Worm (Caenorhabditis elegans) whole organism, L4 larva: Measurements from ENCODE around the gene K09A9.8.

Source experiments
- F37D6.2 ChIP-seq: sonication (generic microtip); optimal IDR thresholded peaks from 2 replicates; lab custom pipeline; 2016; ENCODE audit warnings: mild to moderate bottlenecking, missing genetic modification characterization, missing compliant biosample characterization
- F44E2.7 ChIP-seq: fragments of 200-800 bp; sonication (Bioruptor generic); IDR thresholded peaks from 2 replicates; pipeline ENCODE4 v2.1.2; 2022; ENCODE audit warnings: missing genetic modification characterization, missing compliant biosample characterization
- F49E8.2 ChIP-seq: sonication (generic microtip); optimal IDR thresholded peaks from 2 replicates; lab custom pipeline; 2016; ENCODE audit warnings: missing compliant biosample characterization, mild to moderate bottlenecking, missing genetic modification characterization, borderline replicate concordance
- T20F7.1 ChIP-seq: fragments of 200-800 bp; sonication (Bioruptor generic); optimal IDR thresholded peaks from 2 replicates; lab custom pipeline; 2018; ENCODE audit warnings: mild to moderate bottlenecking, missing genetic modification characterization, missing compliant biosample characterization
- T26A8.4 ChIP-seq: fragments of 200-800 bp; sonication (Bioruptor generic); IDR thresholded peaks from 2 replicates; pipeline ENCODE4 v1.3.6; 2022; ENCODE audit warnings: missing genetic modification characterization, missing compliant biosample characterization
- Y105C5A.15 ChIP-seq: fragments of 200-800 bp; sonication (Bioruptor generic); IDR thresholded peaks from 2 replicates; pipeline ENCODE4 v1.3.6; 2022; ENCODE audit warnings: missing genetic modification characterization, missing compliant biosample characterization
- Y48G9A.11 ChIP-seq: fragments of 200-800 bp; sonication (Bioruptor generic); IDR thresholded peaks from 2 replicates; pipeline ENCODE4 v1.3.6; 2022; ENCODE audit warnings: missing genetic modification reagents, missing genetic modification characterization, missing compliant biosample characterization
- ZK337.2 ChIP-seq: fragments of 200-800 bp; sonication (Bioruptor generic); IDR thresholded peaks from 2 replicates; pipeline ENCODE4 v1.3.6; 2022; ENCODE audit warnings: missing genetic modification reagents, missing genetic modification characterization, missing compliant biosample characterization
- ZK546.5 ChIP-seq, 2 experiments: sonication (generic microtip); optimal IDR thresholded peaks; 2 replicates each; lab custom pipeline; 2017; ENCODE audit warnings: missing biosample characterization in 2 of 2, missing genetic modification characterization in 2 of 2
- aha-1 ChIP-seq: fragments of 150-350 bp; peaks from one replicate; lab custom pipeline; 2014; ENCODE audit warnings: missing biosample characterization, missing genetic modification characterization
- ceh-62 ChIP-seq: sonication (generic microtip); optimal IDR thresholded peaks from 2 replicates; lab custom pipeline; 2017; ENCODE audit warnings: missing biosample characterization, missing genetic modification characterization
- cey-2 ChIP-seq: sonication (generic microtip); optimal IDR thresholded peaks from 3 replicates; lab custom pipeline; 2017; ENCODE audit warnings: missing genetic modification characterization, mild to moderate bottlenecking, missing compliant biosample characterization, antibody characterized with exemption, borderline replicate concordance; ENCODE audit not compliant: insufficient read depth
- daf-16 ChIP-seq, 3 experiments: sonication (generic microtip); optimal IDR thresholded peaks; 2 replicates each; lab custom pipeline; 2016 to 2017; ENCODE audit warnings: missing genetic modification characterization in 3 of 3, missing genetic modification reagents in 3 of 3, mild to moderate bottlenecking in 2 of 3, missing compliant biosample characterization in 2 of 3, missing biosample characterization in 1 of 3, moderate library complexity in 1 of 3
- daf-19 ChIP-seq: fragments of 200-800 bp; sonication (Bioruptor generic); conservative IDR thresholded peaks from 2 replicates; pipeline ENCODE4 v1.3.6; 2022; ENCODE audit warnings: missing genetic modification characterization, missing compliant biosample characterization
- dmd-6 ChIP-seq: fragments of 200-800 bp; sonication (Bioruptor generic); IDR thresholded peaks from 2 replicates; pipeline ENCODE4 v1.3.6; 2022; ENCODE audit warnings: missing genetic modification reagents, missing genetic modification characterization, missing compliant biosample characterization
- dve-1 ChIP-seq: sonication (generic microtip); optimal IDR thresholded peaks from 2 replicates; lab custom pipeline; 2017; ENCODE audit warnings: antibody characterized with exemption, mild to moderate bottlenecking, missing genetic modification characterization, missing compliant biosample characterization; ENCODE audit not compliant: insufficient read depth
- fkh-10 ChIP-seq: fragments of 150-350 bp; optimal IDR thresholded peaks from 2 replicates; lab custom pipeline; 2014; ENCODE audit warnings: missing biosample characterization, missing genetic modification reagents, missing genetic modification characterization
- hlh-11 ChIP-seq: fragments of 200-800 bp; sonication (Bioruptor generic); optimal IDR thresholded peaks from 2 replicates; lab custom pipeline; 2018; ENCODE audit warnings: mild to moderate bottlenecking, missing genetic modification characterization, missing compliant biosample characterization
- hmg-1.1 ChIP-seq: fragments of 200-800 bp; sonication (Bioruptor generic); IDR thresholded peaks from 2 replicates; pipeline ENCODE4 v1.3.6; 2022; ENCODE audit warnings: missing genetic modification reagents, missing genetic modification characterization, missing compliant biosample characterization
- jun-1 ChIP-seq: fragments of 150-350 bp; optimal IDR thresholded peaks from 2 replicates; lab custom pipeline; 2014; ENCODE audit warnings: missing biosample characterization, missing genetic modification reagents, missing genetic modification characterization
- madf-5 ChIP-seq, 2 experiments: fragments of 200-800 bp; sonication (Bioruptor generic); IDR thresholded peaks; 2 replicates each; pipeline ENCODE4 v1.3.6; 2022; ENCODE audit warnings: missing compliant biosample characterization in 2 of 2, missing genetic modification characterization in 2 of 2
- mdl-1 ChIP-seq, 2 experiments: fragments of 150-350 bp in 1 of 2; sonication (generic microtip) in 1 of 2; optimal IDR thresholded peaks; 2 replicates each; lab custom pipeline; 2014 to 2017; ENCODE audit warnings: missing biosample characterization in 2 of 2, missing genetic modification characterization in 2 of 2
- mxl-3 ChIP-seq: fragments of 200-800 bp; sonication (Bioruptor generic); optimal IDR thresholded peaks from 2 replicates; lab custom pipeline; 2018; ENCODE audit warnings: mild to moderate bottlenecking, missing genetic modification characterization, missing compliant biosample characterization
- nhr-102 ChIP-seq: sonication (generic microtip); optimal IDR thresholded peaks from 2 replicates; lab custom pipeline; 2016; ENCODE audit warnings: mild to moderate bottlenecking, missing genetic modification characterization, moderate library complexity, missing compliant biosample characterization
- nhr-28 ChIP-seq: fragments of 150-350 bp; optimal IDR thresholded peaks from 2 replicates; lab custom pipeline; 2014; ENCODE audit warnings: missing biosample characterization, missing genetic modification characterization
- nhr-41 ChIP-seq: fragments of 200-800 bp; sonication (Bioruptor generic); IDR thresholded peaks from 2 replicates; pipeline ENCODE4 v1.3.6; 2022; ENCODE audit warnings: missing genetic modification reagents, missing genetic modification characterization, missing compliant biosample characterization
- nhr-42 ChIP-seq: fragments of 200-800 bp; sonication (Bioruptor generic); IDR thresholded peaks from 2 replicates; pipeline ENCODE4 v1.3.6; 2022; ENCODE audit warnings: missing genetic modification characterization, missing compliant biosample characterization
- nhr-48 ChIP-seq: sonication (generic microtip); optimal IDR thresholded peaks from 2 replicates; lab custom pipeline; 2016; ENCODE audit warnings: mild to moderate bottlenecking, missing genetic modification characterization, missing compliant biosample characterization
- php-3 ChIP-seq: fragments of 200-800 bp; sonication (Bioruptor generic); IDR thresholded peaks from 2 replicates; pipeline ENCODE4 v1.3.6; 2022; ENCODE audit warnings: missing genetic modification reagents, missing genetic modification characterization, missing compliant biosample characterization
- pqm-1 ChIP-seq: sonication (generic microtip); optimal IDR thresholded peaks from 2 replicates; lab custom pipeline; 2017; ENCODE audit warnings: missing biosample characterization, missing genetic modification characterization
- rbr-2 ChIP-seq: sonication (generic microtip); optimal IDR thresholded peaks from 2 replicates; lab custom pipeline; 2016; ENCODE audit warnings: missing genotype, missing genetic modification characterization, missing compliant biosample characterization
- saeg-2 ChIP-seq: fragments of 200-800 bp; sonication (Bioruptor generic); IDR thresholded peaks from 2 replicates; pipeline ENCODE4 v1.3.6; 2022; ENCODE audit warnings: missing genetic modification reagents, missing genetic modification characterization, missing compliant biosample characterization
- sdz-12 ChIP-seq: fragments of 200-800 bp; sonication (Bioruptor generic); optimal IDR thresholded peaks from 2 replicates; lab custom pipeline; 2018; ENCODE audit warnings: mild to moderate bottlenecking, missing genetic modification characterization, missing compliant biosample characterization
- snpc-1.2 ChIP-seq: fragments of 200-800 bp; sonication (Bioruptor generic); IDR thresholded peaks from 2 replicates; pipeline ENCODE4 v1.3.6; 2022; ENCODE audit warnings: missing genetic modification reagents, missing genetic modification characterization, missing compliant biosample characterization
- spr-3 ChIP-seq: fragments of 200-800 bp; sonication (Bioruptor generic); optimal IDR thresholded peaks from 2 replicates; lab custom pipeline; 2018; ENCODE audit warnings: mild to moderate bottlenecking, missing genetic modification characterization, missing compliant biosample characterization
- tra-1 ChIP-seq: fragments of 200-800 bp; sonication (Bioruptor generic); IDR thresholded peaks from 2 replicates; pipeline ENCODE4 v1.3.6; 2022; ENCODE audit warnings: missing genetic modification reagents, missing genetic modification characterization, missing compliant biosample characterization
- unc-62 ChIP-seq, 3 experiments: fragments of 150-350 bp in 1 of 3; sonication (generic microtip); optimal IDR thresholded peaks in 2 of 3; peaks in 1 of 3; 1 replicate in 1 of 3; 2 replicates in 2 of 3; lab custom pipeline; 2014 to 2017; ENCODE audit warnings: missing biosample characterization in 3 of 3, missing genetic modification characterization in 3 of 3, missing genetic modification reagents in 3 of 3, missing genotype in 1 of 3
- ztf-11 ChIP-seq: fragments of 150-350 bp; optimal IDR thresholded peaks from 2 replicates; lab custom pipeline; 2014; ENCODE audit warnings: missing biosample characterization, missing genetic modification characterization

K09A9.8 gene

DNA sequence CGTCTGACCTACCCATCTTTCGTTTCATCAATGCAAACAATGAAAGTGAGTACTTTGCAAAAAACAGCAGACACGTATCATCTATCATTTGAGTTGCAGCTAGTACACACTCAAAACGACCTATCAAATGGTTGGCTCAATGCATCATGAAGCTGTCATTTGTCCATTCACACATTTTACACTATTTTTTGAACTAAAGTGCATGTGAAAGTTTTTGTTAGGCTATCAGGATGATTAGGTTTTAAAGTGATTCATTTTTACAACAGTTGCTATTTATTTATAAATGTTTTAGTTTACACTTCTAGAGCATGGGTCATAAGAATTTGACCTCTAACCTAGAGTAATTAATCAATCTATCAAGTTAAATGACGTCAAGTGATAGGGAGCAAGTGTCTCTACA, 2.9 kb upstream of the K09A9.8 start:
- TF ChIP-seq daf-16 (GFP tag; optimal IDR thresholded peaks at IDR 0.05; lab: Kevin White, UChicago) (peak in 1 of 2 experiments; percentile 78), daf-16 (tag; optimal IDR thresholded peaks at IDR 0.05; lab: Kevin White, UChicago) (no peak), sdz-12 (no peak), F37D6.2 (tag; lab: Kevin White, UChicago) (no peak), dmd-6 (GFP tag; lab: Robert Waterston, UW) (0 out of 2 replicates have a peak, but pooled peaks have one; percentile 19), T26A8.4 (GFP tag; lab: Robert Waterston, UW) (no peak), unc-62 (GFP tag; optimal IDR thresholded peaks at IDR 0.05 in 1 of 2; lab: Kevin White, UChicago) (peak in 1 of 2 experiments; percentile 70), unc-62 (tag; optimal IDR thresholded peaks at IDR 0.05; lab: Kevin White, UChicago) (no peak)

ce11 chrX:15598661-15599384, 1.8 kb upstream of the K09A9.8 start:
- TF ChIP-seq nhr-41 (GFP tag; lab: Robert Waterston, UW) (no peak), jun-1 (tag; lab: Kevin White, UChicago) (no peak), nhr-42 (GFP tag; lab: Robert Waterston, UW) (no peak), mxl-3 (peak; percentile 14), nhr-102 (no peak), nhr-48 (tag; lab: Kevin White, UChicago) (peak; percentile 27), fkh-10 (no peak), nhr-28 (tag; lab: Kevin White, UChicago) (peak; percentile 80), ZK546.5 (tag; optimal IDR thresholded peaks at IDR 0.05; lab: Kevin White, UChicago) (no peak), daf-19 (GFP tag; lab: Robert Waterston, UW) (no peak), madf-5 (GFP tag; IDR thresholded peaks at IDR 0.05; lab: Robert Waterston, UW) (no peak), cey-2 (no peak), F37D6.2 (tag; lab: Kevin White, UChicago) (no peak), rbr-2 (tag; lab: Kevin White, UChicago) (no peak), ztf-11 (no peak), dve-1 (peak; percentile 42), T20F7.1 (GFP tag; lab: Kevin White, UChicago) (peak; percentile 27), daf-16 (GFP tag; optimal IDR thresholded peaks at IDR 0.05; lab: Kevin White, UChicago) (no peak), daf-16 (tag; optimal IDR thresholded peaks at IDR 0.05; lab: Kevin White, UChicago) (peak; percentile 31), hmg-1.1 (no peak), spr-3 (no peak), F44E2.7 (GFP tag; lab: Robert Waterston, UW) (no peak), pqm-1 (tag; lab: Kevin White, UChicago) (peak; percentile 74), aha-1 (tag; lab: Kevin White, UChicago) (peak; percentile 87), php-3 (peak; percentile 62; the same call in 1 of the 2 replicates), tra-1 (GFP tag; lab: Robert Waterston, UW) (peak; percentile 94), Y48G9A.11 (no peak), Y105C5A.15 (GFP tag; lab: Robert Waterston, UW) (no peak), mdl-1 (tag; optimal IDR thresholded peaks at IDR 0.05; lab: Kevin White, UChicago) (peak in 1 of 2 experiments; percentile 12), dmd-6 (GFP tag; lab: Robert Waterston, UW) (peak; percentile 93), ceh-62 (no peak), F49E8.2 (no peak), hlh-11 (tag; lab: Kevin White, UChicago) (peak; percentile 42), saeg-2 (GFP tag; lab: Robert Waterston, UW) (0 out of 2 replicates have a peak, but pooled peaks have one; percentile 9), ZK337.2 (GFP tag; lab: Robert Waterston, UW) (no peak), snpc-1.2 (GFP tag; lab: Robert Waterston, UW) (no peak)
